Worm (Caenorhabditis elegans) whole organism, young adult: ENCODE data around the gene F32E10.9.

ENCODE experiments used
- Y67H2A.10 ChIP-seq: fragments of 200-800 bp; sonication (Bioruptor generic); conservative IDR thresholded peaks from 2 replicates; pipeline ENCODE4 v1.3.6; 2022; ENCODE audit warnings: missing genetic modification reagents, missing genetic modification characterization, missing compliant biosample characterization
- Y95B8A.8 ChIP-seq: fragments of 200-800 bp; sonication (Bioruptor generic); IDR thresholded peaks from 2 replicates; pipeline ENCODE4 v1.3.6; 2022; ENCODE audit warnings: missing genetic modification reagents, missing genetic modification characterization, missing compliant biosample characterization
- ama-1 ChIP-seq, 3 experiments: fragments of 150-350 bp in 1 of 3; sonication (generic microtip) in 2 of 3; optimal IDR thresholded peaks; 2 replicates each; lab custom pipeline; 2014 to 2018; ENCODE audit warnings: missing biosample characterization in 2 of 3, missing genetic modification characterization in 2 of 3, missing genetic modification reagents in 2 of 3
- dpff-1 ChIP-seq: sonication (generic microtip); optimal IDR thresholded peaks from 2 replicates; lab custom pipeline; 2017; ENCODE audit warnings: mild to moderate bottlenecking, missing genetic modification characterization, missing compliant biosample characterization
- efl-1 ChIP-seq: fragments of 150-350 bp; optimal IDR thresholded peaks from 2 replicates; lab custom pipeline; 2014; ENCODE audit warnings: missing biosample characterization, missing genetic modification reagents, missing genetic modification characterization
- egrh-3 ChIP-seq: fragments of 200-800 bp; sonication (Bioruptor generic); IDR thresholded peaks from 2 replicates; pipeline ENCODE4 v1.3.6; 2022; ENCODE audit warnings: missing genetic modification reagents, missing genetic modification characterization, missing compliant biosample characterization
- lin-26 ChIP-seq: fragments of 200-800 bp; sonication (Bioruptor generic); IDR thresholded peaks from 2 replicates; pipeline ENCODE4 v1.3.6; 2022; ENCODE audit warnings: missing genetic modification reagents, missing genetic modification characterization, missing compliant biosample characterization
- madf-8 ChIP-seq: fragments of 200-800 bp; sonication (Bioruptor generic); conservative IDR thresholded peaks from 2 replicates; pipeline ENCODE4 v1.3.6; 2022; ENCODE audit warnings: missing genetic modification reagents, missing genetic modification characterization, missing compliant biosample characterization
- mel-28 ChIP-seq: sonication (generic microtip); optimal IDR thresholded peaks from 2 replicates; lab custom pipeline; 2016; ENCODE audit warnings: borderline replicate concordance, mild to moderate bottlenecking, missing genetic modification characterization, missing compliant biosample characterization
- nhr-90 ChIP-seq: sonication (generic microtip); optimal IDR thresholded peaks from 2 replicates; lab custom pipeline; 2016; ENCODE audit warnings: missing genotype, mild to moderate bottlenecking, missing genetic modification characterization, missing compliant biosample characterization
- repo-1 ChIP-seq: sonication (generic microtip); optimal IDR thresholded peaks from 2 replicates; lab custom pipeline; 2017; ENCODE audit warnings: mild to moderate bottlenecking, missing genetic modification characterization, missing compliant biosample characterization
- snpc-4 ChIP-seq, 5 experiments: fragments of 150-350 bp in 1 of 5; sonication (generic microtip) in 4 of 5; optimal IDR thresholded peaks; 2 replicates each; lab custom pipeline; 2014 to 2018; ENCODE audit warnings: missing genetic modification characterization in 5 of 5, missing biosample characterization in 3 of 5, antibody characterized with exemption in 2 of 5, mild to moderate bottlenecking in 2 of 5, missing compliant biosample characterization in 2 of 5, missing genotype in 2 of 5, moderate library complexity in 2 of 5, missing genetic modification reagents in 1 of 5

ce11 chrIV:7559237-7559636 is 4.5 kb downstream of the F32E10.9 start:
- no peak for TF ChIP-seq Y67H2A.10 (GFP tag; lab: Robert Waterston, UW)
- TF ChIP-seq dpff-1 (tag; lab: Kevin White, UChicago): no peak
- no peak for TF ChIP-seq ama-1 (optimal IDR thresholded peaks at IDR 0.05; lab: Kevin White, UChicago)
- TF ChIP-seq ama-1 (GFP tag; optimal IDR thresholded peaks at IDR 0.05; lab: Kevin White, UChicago): no peak
- no peak for TF ChIP-seq Y95B8A.8 (GFP tag; lab: Robert Waterston, UW)
- TF ChIP-seq efl-1 (GFP tag; lab: Kevin White, UChicago): no peak
- no peak for TF ChIP-seq nhr-90 (tag; lab: Kevin White, UChicago)
- no peak for TF ChIP-seq snpc-4 (GFP tag; optimal IDR thresholded peaks at IDR 0.05; lab: Kevin White, UChicago)
- peak in 1 of 4 experiments; percentile 0 for TF ChIP-seq snpc-4 (tag; optimal IDR thresholded peaks at IDR 0.05; lab: Kevin White, UChicago)
- TF ChIP-seq repo-1 (tag; lab: Kevin White, UChicago): no peak
- TF ChIP-seq mel-28 (tag; lab: Kevin White, UChicago): no peak
- TF ChIP-seq lin-26 (GFP tag; lab: Robert Waterston, UW): no peak
- TF ChIP-seq egrh-3 (GFP tag; lab: Robert Waterston, UW): no peak
- no peak for TF ChIP-seq madf-8 (GFP tag; lab: Robert Waterston, UW)
